Worm (Caenorhabditis elegans) whole organism, midembryonic: ENCODE data around the gene str-96.

Experiments used
- T22C8.4 ChIP-seq: fragments of 200-800 bp; sonication (Bioruptor generic); IDR thresholded peaks from 2 replicates; pipeline ENCODE4 v1.3.6; 2022; ENCODE audit warnings: missing genetic modification characterization, missing compliant biosample characterization
- cog-1 ChIP-seq: sonication (generic microtip); optimal IDR thresholded peaks from 2 replicates; lab custom pipeline; 2016; ENCODE audit warnings: missing genetic modification characterization, missing compliant biosample characterization
- flt-1 ChIP-seq: fragments of 200-800 bp; sonication (Bioruptor generic); IDR thresholded peaks from 2 replicates; pipeline ENCODE4 v1.3.6; 2022; ENCODE audit warnings: missing genetic modification characterization, missing compliant biosample characterization
- klf-2 ChIP-seq: fragments of 200-800 bp; sonication (Bioruptor generic); conservative IDR thresholded peaks from 2 replicates; pipeline ENCODE4 v1.3.6; 2022; ENCODE audit warnings: missing genetic modification reagents, missing genetic modification characterization, missing compliant biosample characterization
- med-1 ChIP-seq: sonication (generic microtip); optimal IDR thresholded peaks from 2 replicates; lab custom pipeline; 2017; ENCODE audit warnings: missing genetic modification characterization, mild to moderate bottlenecking, missing compliant biosample characterization, antibody characterized with exemption, missing genetic modification reagents; ENCODE audit not compliant: insufficient read depth
- ref-1 ChIP-seq: fragments of 200-800 bp; sonication (Bioruptor generic); conservative IDR thresholded peaks from 2 replicates; pipeline ENCODE4 v1.3.6; 2022; ENCODE audit warnings: missing genetic modification reagents, missing genetic modification characterization, missing compliant biosample characterization
- tab-1 ChIP-seq: fragments of 200-800 bp; sonication (Bioruptor generic); IDR thresholded peaks from 2 replicates; pipeline ENCODE4 v1.3.6; 2022; ENCODE audit warnings: missing genetic modification characterization, missing compliant biosample characterization
- ztf-23 ChIP-seq: fragments of 200-800 bp; sonication (Bioruptor generic); IDR thresholded peaks from 2 replicates; pipeline ENCODE4 v1.3.6; 2022; ENCODE audit warnings: missing genetic modification reagents, missing genetic modification characterization, missing compliant biosample characterization
- ztf-29 ChIP-seq: fragments of 200-800 bp; sonication (Bioruptor generic); IDR thresholded peaks from 2 replicates; pipeline ENCODE4 v1.3.6; 2022; ENCODE audit warnings: missing genetic modification reagents, missing genetic modification characterization, missing compliant biosample characterization

Gene str-96

ce11 chrV:15290995-15291394, 2.8 kb downstream of the str-96 start, which contains the start of gene cyp-34A2:
Gene cyp-34A2, minus strand, starts transcription at chrV:15291095.
- no peak for TF ChIP-seq flt-1 (GFP tag; lab: Robert Waterston, UW)
- no peak for TF ChIP-seq ztf-29 (GFP tag; lab: Robert Waterston, UW)
- TF ChIP-seq ztf-23 (GFP tag; lab: Robert Waterston, UW): no peak
- TF ChIP-seq med-1 (GFP tag; lab: Kevin White, UChicago): no peak
- TF ChIP-seq cog-1 (tag; lab: Kevin White, UChicago): no peak
- TF ChIP-seq ref-1: no peak
- no peak for TF ChIP-seq klf-2
- no peak for TF ChIP-seq T22C8.4 (GFP tag; lab: Robert Waterston, UW)
- no peak for TF ChIP-seq tab-1 (GFP tag; lab: Robert Waterston, UW)

- TF ChIP-seq med-1 (GFP tag; lab: Kevin White, UChicago) (no peak), ref-1 (no peak), ztf-23 (GFP tag; lab: Robert Waterston, UW) (no peak), T22C8.4 (GFP tag; lab: Robert Waterston, UW) (no peak), klf-2 (no peak), ztf-29 (GFP tag; lab: Robert Waterston, UW) (no peak), cog-1 (tag; lab: Kevin White, UChicago) (no peak), tab-1 (GFP tag; lab: Robert Waterston, UW) (no peak), flt-1 (GFP tag; lab: Robert Waterston, UW) (no peak)
These were observed 5.9 kb downstream of the str-96 start, which contains the start of gene cyp-34A1 for ce11 chrV:15287856-15288255. Gene cyp-34A1, minus strand, starts transcription at chrV:15287956.

DNA sequence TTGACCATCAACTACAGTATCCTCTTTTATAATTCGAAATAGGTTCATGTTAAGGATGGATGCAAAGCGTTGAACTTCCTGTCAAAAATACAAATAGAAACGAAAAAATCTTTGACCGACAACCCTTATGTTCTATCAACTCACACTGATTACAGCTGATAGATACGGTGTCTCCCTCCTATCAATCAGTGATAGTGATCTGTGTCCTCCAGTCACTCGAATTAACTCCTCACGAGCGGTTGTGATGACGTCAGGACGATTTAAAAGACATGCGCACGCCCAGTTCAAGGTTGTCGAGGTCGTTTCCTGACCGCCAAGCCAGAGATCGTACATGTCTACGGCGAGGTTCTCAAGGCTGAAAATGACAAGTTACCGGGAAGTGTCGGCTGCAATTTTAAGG, 7.8 kb downstream of the str-96 start:
- TF ChIP-seq T22C8.4 (GFP tag; lab: Robert Waterston, UW): no peak
- no peak for TF ChIP-seq cog-1 (tag; lab: Kevin White, UChicago)
- TF ChIP-seq tab-1 (GFP tag; lab: Robert Waterston, UW): no peak
- no peak for TF ChIP-seq ztf-23 (GFP tag; lab: Robert Waterston, UW)
- no peak for TF ChIP-seq ref-1
- TF ChIP-seq flt-1 (GFP tag; lab: Robert Waterston, UW): no peak
- no peak for TF ChIP-seq klf-2
- no peak for TF ChIP-seq ztf-29 (GFP tag; lab: Robert Waterston, UW)
- no peak for TF ChIP-seq med-1 (GFP tag; lab: Kevin White, UChicago)

DNA sequence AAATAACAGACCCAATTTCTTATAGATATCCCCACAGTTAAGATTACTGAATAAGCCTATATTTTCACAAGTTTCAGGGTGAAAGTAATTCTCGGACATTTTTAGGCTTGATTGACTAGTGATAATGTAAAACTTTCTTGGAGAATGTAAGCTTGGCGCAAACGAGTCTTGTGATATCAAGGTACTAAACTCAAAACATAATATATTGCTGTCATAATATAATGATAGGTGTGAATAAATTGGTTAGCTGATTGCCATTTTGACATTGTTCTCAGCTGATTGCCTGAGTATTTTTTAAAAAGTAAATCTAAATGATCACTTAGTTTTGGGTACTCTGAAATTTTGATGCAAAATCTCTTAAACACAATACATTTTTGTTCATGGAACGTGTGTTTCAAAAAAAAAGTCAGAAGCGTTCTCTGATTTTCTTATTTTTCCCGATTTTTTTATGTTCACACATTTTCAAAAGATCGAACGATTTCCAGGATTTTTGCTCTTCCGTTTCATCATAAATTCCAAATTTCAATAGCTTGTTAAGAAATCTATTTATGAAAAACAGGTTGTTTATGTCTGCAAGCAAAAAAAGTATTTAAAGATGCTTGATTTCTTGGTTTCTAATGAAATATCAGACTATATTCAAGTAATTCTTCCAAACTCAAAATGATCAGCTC, 12.4 kb downstream of the str-96 start, which contains the start of the genes srw-19 and srx-51:
srw-19 (minus strand) TSS at position 101 of the 671 bp plus-strand sequence.
srx-51 (plus strand) TSS at position 621 of the 671 bp plus-strand sequence.
- TF ChIP-seq med-1 (GFP tag; lab: Kevin White, UChicago) (no peak), ztf-23 (GFP tag; lab: Robert Waterston, UW) (no peak), klf-2 (no peak), T22C8.4 (GFP tag; lab: Robert Waterston, UW) (no peak), cog-1 (tag; lab: Kevin White, UChicago) (no peak), ref-1 (no peak), flt-1 (GFP tag; lab: Robert Waterston, UW) (no peak), ztf-29 (GFP tag; lab: Robert Waterston, UW) (no peak), tab-1 (GFP tag; lab: Robert Waterston, UW) (no peak)

DNA sequence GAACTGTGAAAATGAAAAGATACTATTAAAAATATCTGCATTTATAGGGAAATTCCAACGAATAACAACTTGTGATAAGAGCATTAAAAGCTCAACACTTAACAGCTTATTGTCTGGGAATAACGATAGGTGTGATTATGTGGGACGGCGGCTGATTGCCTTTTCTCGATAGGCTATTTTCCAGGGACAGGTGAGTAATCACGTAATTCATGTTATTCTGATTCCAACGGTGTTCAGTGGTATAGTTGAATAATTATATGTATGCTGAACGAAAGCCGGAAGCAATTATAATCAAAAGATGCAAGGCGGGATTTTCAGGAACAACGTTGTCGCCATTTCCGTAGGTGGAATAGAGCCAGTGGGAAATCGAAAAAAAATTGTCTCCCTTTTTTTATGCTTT, 16.9 kb downstream of the str-96 start, which contains the start of gene srw-17:
srw-17 (minus strand) TSS at position 101 of the 400 bp plus-strand sequence.
- no peak for TF ChIP-seq ref-1
- TF ChIP-seq ztf-23 (GFP tag; lab: Robert Waterston, UW): no peak
- TF ChIP-seq ztf-29 (GFP tag; lab: Robert Waterston, UW): no peak
- no peak for TF ChIP-seq tab-1 (GFP tag; lab: Robert Waterston, UW)
- TF ChIP-seq cog-1 (tag; lab: Kevin White, UChicago): no peak
- no peak for TF ChIP-seq flt-1 (GFP tag; lab: Robert Waterston, UW)
- no peak for TF ChIP-seq med-1 (GFP tag; lab: Kevin White, UChicago)
- TF ChIP-seq T22C8.4 (GFP tag; lab: Robert Waterston, UW): no peak
- TF ChIP-seq klf-2: no peak

- TF ChIP-seq klf-2 (no peak), tab-1 (GFP tag; lab: Robert Waterston, UW) (no peak), cog-1 (tag; lab: Kevin White, UChicago) (no peak), ztf-23 (GFP tag; lab: Robert Waterston, UW) (no peak), med-1 (GFP tag; lab: Kevin White, UChicago) (no peak), T22C8.4 (GFP tag; lab: Robert Waterston, UW) (no peak), ztf-29 (GFP tag; lab: Robert Waterston, UW) (no peak), ref-1 (no peak), flt-1 (GFP tag; lab: Robert Waterston, UW) (no peak)
These were observed 19.0 kb downstream of the str-96 start, which contains the start of gene srw-16 for ce11 chrV:15274757-15275156. Gene srw-16, minus strand, starts transcription at chrV:15274857.

- TF ChIP-seq flt-1 (GFP tag; lab: Robert Waterston, UW): no peak
- TF ChIP-seq ztf-23 (GFP tag; lab: Robert Waterston, UW): no peak
- TF ChIP-seq ztf-29 (GFP tag; lab: Robert Waterston, UW): no peak
- TF ChIP-seq cog-1 (tag; lab: Kevin White, UChicago): no peak
- TF ChIP-seq med-1 (GFP tag; lab: Kevin White, UChicago): no peak
- TF ChIP-seq tab-1 (GFP tag; lab: Robert Waterston, UW): no peak
- no peak for TF ChIP-seq klf-2
These were observed 21.5 kb downstream of the str-96 start, which contains the start of gene T10H4.4 for ce11 chrV:15272263-15272662. Gene T10H4.4, minus strand, starts transcription at chrV:15272363.

DNA sequence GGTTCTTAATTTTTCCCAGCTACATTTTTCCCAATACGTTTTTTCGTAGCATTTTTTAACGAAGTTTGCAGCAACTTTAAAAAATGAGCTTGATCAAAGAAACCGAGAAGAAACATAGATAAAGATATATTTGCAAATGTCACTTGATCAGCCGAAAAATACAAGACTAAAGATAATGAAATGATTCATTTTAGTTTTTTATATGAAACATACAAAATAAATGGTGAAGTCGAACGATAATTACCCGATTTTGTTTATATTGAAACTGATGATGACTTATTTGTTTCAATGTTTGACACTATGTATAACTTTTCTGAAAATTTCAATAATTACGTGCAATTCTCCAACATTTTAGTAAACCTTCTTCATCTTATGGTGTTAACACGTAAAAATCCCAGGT, 25.5 kb downstream of the str-96 start, which contains the start of gene srw-22:
srw-22 (plus strand) TSS at position 301 of the 400 bp plus-strand sequence.
- TF ChIP-seq T22C8.4 (GFP tag; lab: Robert Waterston, UW) (no peak), med-1 (GFP tag; lab: Kevin White, UChicago) (no peak), flt-1 (GFP tag; lab: Robert Waterston, UW) (no peak), ref-1 (no peak), cog-1 (tag; lab: Kevin White, UChicago) (no peak), ztf-23 (GFP tag; lab: Robert Waterston, UW) (no peak), tab-1 (GFP tag; lab: Robert Waterston, UW) (no peak), klf-2 (no peak), ztf-29 (GFP tag; lab: Robert Waterston, UW) (no peak)
